Fruit fly (Drosophila melanogaster) whole organism, wandering third instar larva: ENCODE results near the gene pix.

Experiments
- Abd-B ChIP-seq: fragments of >200 bp; optimal IDR thresholded peaks from 2 replicates; lab custom pipeline; 2017; ENCODE audit warnings: missing biosample characterization, missing genetic modification characterization
- Rel ChIP-seq, 2 experiments: fragments of 200-800 bp; sonication (Bioruptor generic) in 1 of 2; optimal IDR thresholded peaks; 2 replicates in 1 of 2; 3 replicates in 1 of 2; lab custom pipeline; 2016 to 2019; ENCODE audit warnings: mild to moderate bottlenecking in 2 of 2, missing biosample characterization in 2 of 2, missing genetic modification characterization in 2 of 2, moderate library complexity in 1 of 2
- Vsx2 ChIP-seq: fragments of 200-300, 225-300 bp; sonication (Bioruptor generic); optimal IDR thresholded peaks from 2 replicates; lab custom pipeline; 2018; ENCODE audit warnings: missing biosample characterization, missing genetic modification characterization; ENCODE audit not compliant: partially characterized antibody
- dsf ChIP-seq: sonication (Bioruptor generic); optimal IDR thresholded peaks from 2 replicates; lab custom pipeline; 2016; ENCODE audit warnings: missing biosample characterization, missing genetic modification characterization, borderline replicate concordance
- pan ChIP-seq: fragments of >200 bp; optimal IDR thresholded peaks from 2 replicates; lab custom pipeline; 2017
- psq ChIP-seq: fragments of 200-800 bp; sonication (Bioruptor generic); optimal IDR thresholded peaks from 3 replicates; lab custom pipeline; 2017; ENCODE audit warnings: missing biosample characterization, mild to moderate bottlenecking, missing genetic modification characterization, moderate library complexity

- TF ChIP-seq psq (GFP tag; lab: Kevin White, UChicago) (no peak), Abd-B (GFP tag; lab: Kevin White, UChicago) (no peak), Rel (GFP tag; optimal IDR thresholded peaks at IDR 0.05; lab: Kevin White, UChicago) (no peak), Rel (tag; optimal IDR thresholded peaks at IDR 0.05; lab: Kevin White, UChicago) (no peak), Vsx2 (no peak), dsf (GFP tag; lab: Kevin White, UChicago) (no peak), pan (lab: Kevin White, UChicago) (no peak)
Observed at dm6 chr3L:8985132-8985847, 10.7 kb upstream of the pix start.
